Worm (Caenorhabditis elegans): ENCODE results near the gene gpx-2.

- TF ChIP-seq ceh-79 (tag; optimal IDR thresholded peaks at IDR 0.05) (no peak), efl-1 (GFP tag; optimal IDR thresholded peaks at IDR 0.05) (no peak), unc-130 (GFP tag; optimal IDR thresholded peaks at IDR 0.05) (no peak), chd-7 (tag; optimal IDR thresholded peaks at IDR 0.05) (no peak), ZK185.1 (tag; optimal IDR thresholded peaks at IDR 0.05; ENCODE audit: poor library complexity, severe bottlenecking) (no peak), athp-1 (tag; optimal IDR thresholded peaks at IDR 0.05) (no peak), Y56A3A.18 (GFP tag; IDR thresholded peaks at IDR 0.05) (no peak), ekl-4 (GFP tag; IDR thresholded peaks at IDR 0.05) (no peak)
Observed at ce11 chrII:14876737-14877203, 10.2 kb downstream of the gpx-2 start, which contains the start of gene Y53F4A.2.
